Fruit fly (Drosophila melanogaster) whole organism, embryonic: Measurements from ENCODE around the gene CG42299.

Source experiments
- ATbp ChIP-seq: fragments of 200-800 bp; sonication (Bioruptor generic); optimal IDR thresholded peaks from 2 replicates; lab custom pipeline; 2017; ENCODE audit warnings: missing biosample characterization, mild to moderate bottlenecking, missing genetic modification characterization, missing genetic modification reagents
- CG10267 ChIP-seq: fragments of 200-800 bp; sonication (Bioruptor generic); optimal IDR thresholded peaks from 2 replicates; lab custom pipeline; 2018; ENCODE audit warnings: missing biosample characterization, mild to moderate bottlenecking, missing genetic modification characterization, moderate library complexity
- CG1233 ChIP-seq: fragments of 200-800 bp; sonication (Bioruptor generic); optimal IDR thresholded peaks from 4 replicates; lab custom pipeline; 2018; ENCODE audit warnings: missing biosample characterization, mild to moderate bottlenecking, missing genetic modification characterization
- CG14667 ChIP-seq: fragments of 200-800 bp; sonication (Bioruptor generic); IDR thresholded peaks from 2 replicates; pipeline ENCODE4 v1.3.6; 2022; ENCODE audit warnings: missing biosample characterization, missing genetic modification characterization
- CG14710 ChIP-seq: fragments of 200-800 bp; sonication (Bioruptor generic); optimal IDR thresholded peaks from 3 replicates; lab custom pipeline; 2019; ENCODE audit warnings: missing biosample characterization, mild to moderate bottlenecking, missing genetic modification characterization, moderate library complexity
- CG16779 ChIP-seq: fragments of 200-800 bp; sonication (Bioruptor generic); IDR thresholded peaks from 2 replicates; pipeline ENCODE4 v1.3.6; 2022; ENCODE audit warnings: missing biosample characterization, missing genetic modification characterization
- CG2202 ChIP-seq: fragments of 200-800 bp; sonication (Bioruptor generic); optimal IDR thresholded peaks from 2 replicates; lab custom pipeline; 2018; ENCODE audit warnings: missing biosample characterization, mild to moderate bottlenecking, missing genetic modification characterization
- CG34422 ChIP-seq: fragments of 200-800 bp; sonication (Bioruptor generic); IDR thresholded peaks from 3 replicates; pipeline ENCODE4 v1.3.6; 2022; ENCODE audit warnings: missing biosample characterization, missing genetic modification characterization
- CG3838 ChIP-seq: fragments of 200-800 bp; sonication (Bioruptor generic); optimal IDR thresholded peaks from 3 replicates; lab custom pipeline; 2016; ENCODE audit warnings: missing biosample characterization, missing genetic modification characterization
- CG42726 ChIP-seq: fragments of 200-800 bp; sonication (Bioruptor generic); IDR thresholded peaks from 2 replicates; pipeline ENCODE4 v1.3.6; 2022; ENCODE audit warnings: missing biosample characterization, missing genetic modification characterization; ENCODE audit not compliant: partially characterized antibody
- CG7372 ChIP-seq: fragments of 200-800 bp; sonication (Bioruptor generic); IDR thresholded peaks from 2 replicates; pipeline ENCODE4 v1.3.6; 2022; ENCODE audit warnings: missing biosample characterization, missing genetic modification characterization
- CG7556 ChIP-seq: fragments of 200-800 bp; sonication (Bioruptor generic); optimal IDR thresholded peaks from 2 replicates; lab custom pipeline; 2017; ENCODE audit warnings: missing biosample characterization, mild to moderate bottlenecking, missing genetic modification characterization
- CG7963 ChIP-seq: fragments of 200-800 bp; sonication (Bioruptor generic); IDR thresholded peaks from 3 replicates; pipeline ENCODE4 v1.3.6; 2022; ENCODE audit warnings: missing biosample characterization, missing genetic modification characterization; ENCODE audit not compliant: partially characterized antibody
- CG8281 ChIP-seq: fragments of 200-800 bp; sonication (Bioruptor generic); optimal IDR thresholded peaks from 2 replicates; lab custom pipeline; 2018; ENCODE audit warnings: missing biosample characterization, mild to moderate bottlenecking, missing genetic modification characterization, moderate library complexity
- CG9817 ChIP-seq: fragments of 200-800 bp; sonication (Bioruptor generic); optimal IDR thresholded peaks from 2 replicates; lab custom pipeline; 2018; ENCODE audit warnings: missing biosample characterization, mild to moderate bottlenecking, missing genetic modification characterization, moderate library complexity
- CoRest ChIP-seq: fragments of 200-800 bp; sonication (Bioruptor generic); optimal IDR thresholded peaks from 3 replicates; lab custom pipeline; 2018; ENCODE audit warnings: missing biosample characterization, mild to moderate bottlenecking, missing genetic modification characterization, moderate library complexity
- Doc2 ChIP-seq: fragments of 200-800 bp; sonication (Bioruptor generic); IDR thresholded peaks from 2 replicates; pipeline ENCODE4 v1.3.6; 2022; ENCODE audit warnings: missing biosample characterization, missing genetic modification characterization
- Dp ChIP-seq: fragments of 200-800 bp; sonication (Bioruptor generic); optimal IDR thresholded peaks from 2 replicates; lab custom pipeline; 2018; ENCODE audit warnings: missing biosample characterization, mild to moderate bottlenecking, missing genetic modification characterization, moderate library complexity
- Fer2 ChIP-seq: fragments of 200-800 bp; sonication (Bioruptor generic); optimal IDR thresholded peaks from 2 replicates; lab custom pipeline; 2018; ENCODE audit warnings: missing biosample characterization, mild to moderate bottlenecking, missing genetic modification characterization, moderate library complexity
- H2.0 ChIP-seq: fragments of 200-800 bp; sonication (Bioruptor generic); IDR thresholded peaks from 2 replicates; pipeline ENCODE4 v1.3.6; 2022; ENCODE audit warnings: missing biosample characterization, missing genetic modification characterization
- Hey ChIP-seq: fragments of 200-800 bp; sonication (Bioruptor generic); optimal IDR thresholded peaks from 3 replicates; lab custom pipeline; 2018; ENCODE audit warnings: missing biosample characterization, mild to moderate bottlenecking, missing genetic modification characterization
- HmgZ ChIP-seq: fragments of 200-800 bp; sonication (Bioruptor generic); optimal IDR thresholded peaks from 2 replicates; lab custom pipeline; 2018; ENCODE audit warnings: missing biosample characterization, mild to moderate bottlenecking, missing genetic modification characterization
- Hr39 ChIP-seq: fragments of >200 bp; optimal IDR thresholded peaks from 2 replicates; lab custom pipeline; 2017
- Jarid2 ChIP-seq: fragments of 200-800 bp; sonication (Bioruptor generic); optimal IDR thresholded peaks from 3 replicates; lab custom pipeline; 2017; ENCODE audit warnings: mild to moderate bottlenecking, missing biosample characterization, missing genetic modification reagents, missing genetic modification characterization
- Lim3 ChIP-seq: fragments of 200-800 bp; sonication (Bioruptor generic); IDR thresholded peaks from 2 replicates; pipeline ENCODE4 v1.3.6; 2022; ENCODE audit warnings: missing biosample characterization, missing genetic modification characterization
- MESR4 ChIP-seq: fragments of 200-800 bp; sonication (Bioruptor generic); optimal IDR thresholded peaks from 2 replicates; lab custom pipeline; 2018; ENCODE audit warnings: missing biosample characterization, mild to moderate bottlenecking, missing genetic modification characterization, moderate library complexity
- Med ChIP-seq: fragments of 200-800 bp; sonication (Bioruptor generic); peaks from one replicate; lab custom pipeline; 2016; ENCODE audit warnings: missing biosample characterization, missing genetic modification characterization, mild to moderate bottlenecking, inconsistent platforms, moderate library complexity
- Sox102F ChIP-seq: fragments of 200-800 bp; sonication (Bioruptor generic); optimal IDR thresholded peaks from 2 replicates; lab custom pipeline; 2018; ENCODE audit warnings: missing biosample characterization, mild to moderate bottlenecking, missing genetic modification characterization, moderate library complexity
- Tbp ChIP-seq: fragments of >200 bp; optimal IDR thresholded peaks from 2 replicates; lab custom pipeline; 2018; ENCODE audit warnings: missing biosample characterization, missing genetic modification characterization
- chinmo ChIP-seq: fragments of 200-800 bp; sonication (Bioruptor generic); IDR thresholded peaks from 4 replicates; pipeline ENCODE4 v1.3.6; 2022; ENCODE audit warnings: missing biosample characterization, missing genetic modification characterization; ENCODE audit not compliant: partially characterized antibody
- chn ChIP-seq: fragments of 200-800 bp; sonication (Bioruptor generic); optimal IDR thresholded peaks from 2 replicates; lab custom pipeline; 2016; ENCODE audit warnings: missing biosample characterization, missing genetic modification characterization
- dm ChIP-seq: fragments of 200-800 bp; sonication (Bioruptor generic); optimal IDR thresholded peaks from 3 replicates; lab custom pipeline; 2016; ENCODE audit warnings: missing biosample characterization, missing genetic modification characterization
- eve ChIP-seq, 2 experiments: fragments of >200 bp; optimal IDR thresholded peaks; 2 replicates each; lab custom pipeline; 2017; ENCODE audit warnings: missing biosample characterization in 2 of 2, missing genetic modification characterization in 2 of 2
- grau ChIP-seq: fragments of 200-800 bp; optimal IDR thresholded peaks from 3 replicates; lab custom pipeline; 2019; ENCODE audit warnings: missing biosample characterization, mild to moderate bottlenecking, missing genetic modification characterization, moderate library complexity
- h ChIP-seq: fragments of >200 bp; optimal IDR thresholded peaks from 2 replicates; lab custom pipeline; 2017
- hbn ChIP-seq: fragments of 200-800 bp; sonication (Bioruptor generic); IDR thresholded peaks from 2 replicates; pipeline ENCODE4 v1.3.6; 2022; ENCODE audit warnings: missing biosample characterization, missing genetic modification characterization; ENCODE audit not compliant: partially characterized antibody
- her ChIP-seq: fragments of 200-800 bp; sonication (Bioruptor generic); optimal IDR thresholded peaks from 2 replicates; lab custom pipeline; 2016; ENCODE audit warnings: missing biosample characterization, missing genetic modification characterization
- jigr1 ChIP-seq: fragments of 200-800 bp; sonication (Bioruptor generic); IDR thresholded peaks from 3 replicates; pipeline ENCODE4 v1.3.6; 2022; ENCODE audit warnings: missing biosample characterization, missing genetic modification characterization
- knrl ChIP-seq: fragments of 200-800 bp; sonication (Bioruptor generic); IDR thresholded peaks from 3 replicates; pipeline ENCODE4 v1.3.6; 2022; ENCODE audit warnings: missing biosample characterization, missing genetic modification characterization; ENCODE audit not compliant: partially characterized antibody
- slbo ChIP-seq: fragments of 200-800 bp; sonication (Bioruptor generic); IDR thresholded peaks from 2 replicates; pipeline ENCODE4 v1.3.6; 2022; ENCODE audit warnings: missing biosample characterization, missing genetic modification characterization
- sna ChIP-seq: fragments of 200-800 bp; sonication (Bioruptor generic); IDR thresholded peaks from 2 replicates; pipeline ENCODE4 v1.3.6; 2022; ENCODE audit warnings: missing biosample characterization, missing genetic modification characterization; ENCODE audit not compliant: partially characterized antibody
- sob ChIP-seq: fragments of 200-800 bp; sonication (Bioruptor generic); IDR thresholded peaks from 2 replicates; pipeline ENCODE4 v1.3.6; 2022; ENCODE audit warnings: missing biosample characterization, missing genetic modification characterization
- sqz ChIP-seq: fragments of 200-800 bp; sonication (Bioruptor generic); optimal IDR thresholded peaks from 3 replicates; lab custom pipeline; 2018; ENCODE audit warnings: missing biosample characterization, mild to moderate bottlenecking, missing genetic modification characterization
- stwl ChIP-seq: fragments of 200-800 bp; sonication (Bioruptor generic); optimal IDR thresholded peaks from 3 replicates; lab custom pipeline; 2018; ENCODE audit warnings: missing biosample characterization, mild to moderate bottlenecking, missing genetic modification characterization, moderate library complexity
- tna ChIP-seq: fragments of 200-800 bp; sonication (Bioruptor generic); IDR thresholded peaks from 2 replicates; pipeline ENCODE4 v1.3.6; 2022; ENCODE audit warnings: missing biosample characterization, missing genetic modification characterization; ENCODE audit not compliant: partially characterized antibody
- toy ChIP-seq: fragments of 200-800 bp; sonication (Bioruptor generic); IDR thresholded peaks from 2 replicates; pipeline ENCODE4 v1.3.6; 2022; ENCODE audit warnings: missing biosample characterization, missing genetic modification characterization
- tx ChIP-seq: fragments of 200-800 bp; sonication (Bioruptor generic); optimal IDR thresholded peaks from 2 replicates; lab custom pipeline; 2016; ENCODE audit warnings: missing biosample characterization, missing genetic modification characterization
- unc-4 ChIP-seq: fragments of 200-800 bp; sonication (Bioruptor generic); IDR thresholded peaks from 2 replicates; pipeline ENCODE4 v1.3.6; 2022; ENCODE audit warnings: missing biosample characterization, missing genetic modification characterization; ENCODE audit not compliant: partially characterized antibody
- vvl ChIP-seq: fragments of 200-800 bp; sonication (Bioruptor generic); IDR thresholded peaks from 2 replicates; pipeline ENCODE4 v1.3.6; 2022; ENCODE audit warnings: missing biosample characterization, missing genetic modification characterization
- zen2 ChIP-seq: fragments of 200-800 bp; sonication (Bioruptor generic); IDR thresholded peaks from 3 replicates; pipeline ENCODE4 v1.3.6; 2022; ENCODE audit warnings: missing biosample characterization, missing genetic modification characterization; ENCODE audit not compliant: partially characterized antibody

CG42299 gene

dm6 chrX:15574384-15574783 is 1.1 kb downstream of the CG42299 start, which contains the start of gene CG9213 (continued):
- TF ChIP-seq Sox102F (GFP tag; lab: Kevin White, UChicago) (no peak), sob (GFP tag; lab: Robert Waterston, UW) (0 out of 2 replicates have a peak, but pooled peaks have one; percentile 10), Fer2 (tag; lab: Kevin White, UChicago) (no peak), MESR4 (GFP tag; lab: Kevin White, UChicago) (peak; percentile 40), CG14667 (GFP tag; lab: Robert Waterston, UW) (no peak), eve (GFP tag; optimal IDR thresholded peaks at IDR 0.05; lab: Kevin White, UChicago) (no peak), sna (GFP tag; lab: Robert Waterston, UW) (peak; percentile 47; the same call in 1 of the 2 replicates), her (no peak), h (lab: Kevin White, UChicago) (no peak), CG14710 (tag; lab: Kevin White, UChicago) (peak; percentile 19), sqz (GFP tag; lab: Kevin White, UChicago) (no peak), CG42726 (GFP tag; lab: Robert Waterston, UW) (peak; percentile 56; the same call in 1 of the 2 replicates), chn (GFP tag; lab: Kevin White, UChicago) (no peak), ATbp (GFP tag; lab: Kevin White, UChicago) (no peak), hbn (GFP tag; lab: Robert Waterston, UW) (peak; percentile 77), Dp (GFP tag; lab: Kevin White, UChicago) (peak; percentile 34), tx (GFP tag; lab: Kevin White, UChicago) (no peak), Lim3 (no peak), toy (no peak), Med (GFP tag; lab: Kevin White, UChicago) (peak; percentile 82), CG16779 (no peak), dm (GFP tag; lab: Kevin White, UChicago) (peak; percentile 9), grau (tag; lab: Kevin White, UChicago) (no peak), vvl (GFP tag; lab: Robert Waterston, UW) (0 out of 2 replicates have a peak, but pooled peaks have one; percentile 13), CG7963 (peak; percentile 49; the same call in 1 of the 3 replicates), CG2202 (tag; lab: Kevin White, UChicago) (no peak), Tbp (GFP tag; lab: Kevin White, UChicago) (no peak), CG9817 (no peak), Doc2 (GFP tag; lab: Robert Waterston, UW) (no peak), Hr39 (no peak), tna (GFP tag; lab: Robert Waterston, UW) (peak; percentile 62), CG1233 (GFP tag; lab: Kevin White, UChicago) (no peak), CG7372 (GFP tag; lab: Robert Waterston, UW) (no peak), Jarid2 (no peak), jigr1 (GFP tag; lab: Robert Waterston, UW) (no peak), slbo (GFP tag; lab: Robert Waterston, UW) (peak; percentile 29; the same call in 1 of the 2 replicates), HmgZ (tag; lab: Kevin White, UChicago) (peak; percentile 35), CG8281 (tag; lab: Kevin White, UChicago) (peak; percentile 65), CG34422 (0 out of 3 replicates have a peak, but pooled peaks have one; percentile 44), Hey (no peak), CG7556 (GFP tag; lab: Kevin White, UChicago) (no peak), knrl (GFP tag; lab: Robert Waterston, UW) (peak; percentile 80; the same call in 2 of the 3 replicates), unc-4 (peak; percentile 81), chinmo (0 out of 4 replicates have a peak, but pooled peaks have one; percentile 40), CoRest (tag; lab: Kevin White, UChicago) (no peak), CG3838 (no peak), CG10267 (tag; lab: Kevin White, UChicago) (peak; percentile 17), stwl (tag; lab: Kevin White, UChicago) (peak; percentile 34), H2.0 (GFP tag; lab: Robert Waterston, UW) (no peak), zen2 (GFP tag; lab: Robert Waterston, UW) (peak; percentile 58; the same call in 2 of the 3 replicates)
